Fruit fly (Drosophila melanogaster) whole organism, embryonic: ENCODE results near the gene Pvr.

Source experiments
- CG11695 ChIP-seq: fragments of 200-800 bp; sonication (Bioruptor generic); IDR thresholded peaks from 3 replicates; pipeline ENCODE4 v1.3.6; 2022; ENCODE audit warnings: missing biosample characterization, missing genetic modification characterization
- CG12071 ChIP-seq: fragments of 200-800 bp; sonication (Bioruptor generic); optimal IDR thresholded peaks from 3 replicates; lab custom pipeline; 2018; ENCODE audit warnings: missing biosample characterization, mild to moderate bottlenecking, missing genetic modification characterization
- CG12744 ChIP-seq: fragments of 200-800 bp; sonication (Bioruptor generic); optimal IDR thresholded peaks from 2 replicates; lab custom pipeline; 2016; ENCODE audit warnings: missing biosample characterization, missing genetic modification characterization
- CG13624 ChIP-seq: fragments of 200-800 bp; sonication (Bioruptor generic); optimal IDR thresholded peaks from 2 replicates; lab custom pipeline; 2016; ENCODE audit warnings: missing biosample characterization, missing genetic modification characterization
- CG14965 ChIP-seq: fragments of 200-800 bp; sonication (Bioruptor generic); optimal IDR thresholded peaks from 2 replicates; lab custom pipeline; 2016; ENCODE audit warnings: missing biosample characterization, missing genetic modification characterization, borderline replicate concordance
- CG15269 ChIP-seq: fragments of 200-800 bp; sonication (Bioruptor generic); optimal IDR thresholded peaks from 2 replicates; lab custom pipeline; 2018; ENCODE audit warnings: missing biosample characterization, mild to moderate bottlenecking, missing genetic modification characterization, moderate library complexity
- CG16815 ChIP-seq: fragments of 200-800 bp; sonication (Bioruptor generic); optimal IDR thresholded peaks from 3 replicates; lab custom pipeline; 2017; ENCODE audit warnings: missing biosample characterization, mild to moderate bottlenecking, missing genetic modification characterization
- CG2129 ChIP-seq: fragments of 200-800 bp; sonication (Bioruptor generic); IDR thresholded peaks from 2 replicates; pipeline ENCODE4 v1.3.6; 2022; ENCODE audit warnings: missing biosample characterization, missing genetic modification characterization; ENCODE audit not compliant: partially characterized antibody
- CG30403 ChIP-seq: fragments of 200-800 bp; sonication (Bioruptor generic); optimal IDR thresholded peaks from 3 replicates; lab custom pipeline; 2016; ENCODE audit warnings: missing biosample characterization, missing genetic modification characterization
- CG3281 ChIP-seq: fragments of 200-800 bp; sonication (Bioruptor generic); optimal IDR thresholded peaks from 3 replicates; lab custom pipeline; 2017; ENCODE audit warnings: missing biosample characterization, mild to moderate bottlenecking, missing genetic modification characterization
- CG33557 ChIP-seq: fragments of 200-800 bp; sonication (Bioruptor generic); optimal IDR thresholded peaks from 2 replicates; lab custom pipeline; 2019; ENCODE audit warnings: missing biosample characterization, mild to moderate bottlenecking, missing genetic modification characterization, moderate library complexity
- CG7271 ChIP-seq: fragments of 200-800 bp; sonication (Bioruptor generic); optimal IDR thresholded peaks from 2 replicates; lab custom pipeline; 2018; ENCODE audit warnings: missing biosample characterization, mild to moderate bottlenecking, missing genetic modification characterization, moderate library complexity
- CG7372 ChIP-seq: fragments of 200-800 bp; sonication (Bioruptor generic); IDR thresholded peaks from 2 replicates; pipeline ENCODE4 v1.3.6; 2022; ENCODE audit warnings: missing biosample characterization, missing genetic modification characterization
- CG7963 ChIP-seq: fragments of 200-800 bp; sonication (Bioruptor generic); IDR thresholded peaks from 3 replicates; pipeline ENCODE4 v1.3.6; 2022; ENCODE audit warnings: missing biosample characterization, missing genetic modification characterization; ENCODE audit not compliant: partially characterized antibody
- CG8290 ChIP-seq, 3 experiments: fragments of 200-800 bp; sonication (Bioruptor generic); optimal IDR thresholded peaks; 2 replicates each; lab custom pipeline; 2016 to 2019; ENCODE audit warnings: missing biosample characterization in 3 of 3, missing genetic modification characterization in 3 of 3, mild to moderate bottlenecking in 2 of 3, moderate library complexity in 1 of 3
- CG9609 ChIP-seq: fragments of 200-800 bp; sonication (Bioruptor generic); optimal IDR thresholded peaks from 3 replicates; lab custom pipeline; 2016; ENCODE audit warnings: missing biosample characterization, missing genetic modification characterization
- Chrac-16 ChIP-seq: fragments of 200-800 bp; sonication (Bioruptor generic); optimal IDR thresholded peaks from 3 replicates; lab custom pipeline; 2016; ENCODE audit warnings: missing biosample characterization, missing genetic modification characterization
- Dek ChIP-seq: fragments of 200-800 bp; sonication (Bioruptor generic); optimal IDR thresholded peaks from 3 replicates; lab custom pipeline; 2019; ENCODE audit warnings: missing biosample characterization, mild to moderate bottlenecking, missing genetic modification characterization, moderate library complexity
- Eip74EF ChIP-seq, 2 experiments: fragments of 200-800 bp in 1 of 2; fragments of >200 bp in 1 of 2; sonication (Bioruptor generic) in 1 of 2; optimal IDR thresholded peaks; 2 replicates each; lab custom pipeline; 2017 to 2019; ENCODE audit warnings: missing biosample characterization in 2 of 2, missing genetic modification characterization in 2 of 2, mild to moderate bottlenecking in 1 of 2, moderate library complexity in 1 of 2
- H15 ChIP-seq: fragments of 200-800 bp; sonication (Bioruptor generic); IDR thresholded peaks from 3 replicates; pipeline ENCODE4 v1.3.6; 2022; ENCODE audit warnings: missing biosample characterization, missing genetic modification characterization
- H2.0 ChIP-seq: fragments of 200-800 bp; sonication (Bioruptor generic); IDR thresholded peaks from 2 replicates; pipeline ENCODE4 v1.3.6; 2022; ENCODE audit warnings: missing biosample characterization, missing genetic modification characterization
- HmgZ ChIP-seq: fragments of 200-800 bp; sonication (Bioruptor generic); optimal IDR thresholded peaks from 2 replicates; lab custom pipeline; 2018; ENCODE audit warnings: missing biosample characterization, mild to moderate bottlenecking, missing genetic modification characterization
- Pdp1 ChIP-seq, 2 experiments: fragments of 200-800 bp; sonication (Bioruptor generic); optimal IDR thresholded peaks; 3 replicates each; lab custom pipeline; 2016; ENCODE audit warnings: missing biosample characterization in 2 of 2, missing genetic modification characterization in 2 of 2, mild to moderate bottlenecking in 1 of 2, moderate library complexity in 1 of 2
- Poxn ChIP-seq: fragments of 200-800 bp; sonication (Bioruptor generic); IDR thresholded peaks from 2 replicates; pipeline ENCODE4 v1.3.6; 2022; ENCODE audit warnings: missing biosample characterization, missing genetic modification characterization
- Scr ChIP-seq: fragments of 200-800 bp; sonication (Bioruptor generic); IDR thresholded peaks from 2 replicates; pipeline ENCODE4 v1.3.6; 2022; ENCODE audit warnings: missing biosample characterization, missing genetic modification characterization; ENCODE audit not compliant: partially characterized antibody
- Sry-β ChIP-seq: fragments of 200-800 bp; sonication (Bioruptor generic); optimal IDR thresholded peaks from 2 replicates; lab custom pipeline; 2018; ENCODE audit warnings: missing biosample characterization, mild to moderate bottlenecking, missing genetic modification characterization, moderate library complexity
- Ssrp ChIP-seq: fragments of 200-800 bp; sonication (Bioruptor generic); optimal IDR thresholded peaks from 2 replicates; lab custom pipeline; 2018; ENCODE audit warnings: missing biosample characterization, mild to moderate bottlenecking, missing genetic modification characterization, moderate library complexity
- ara ChIP-seq: fragments of 200-800 bp; sonication (Bioruptor generic); IDR thresholded peaks from 2 replicates; pipeline ENCODE4 v1.3.6; 2022; ENCODE audit warnings: missing biosample characterization, missing genetic modification characterization
- bcd ChIP-seq: fragments of 200-800 bp; sonication (Bioruptor generic); optimal IDR thresholded peaks from 2 replicates; lab custom pipeline; 2017; ENCODE audit warnings: missing biosample characterization, mild to moderate bottlenecking, missing genetic modification characterization
- cad ChIP-seq: fragments of >200 bp; optimal IDR thresholded peaks from 2 replicates; lab custom pipeline; 2017; ENCODE audit warnings: missing biosample characterization, missing genetic modification characterization
- da ChIP-seq: fragments of 200-800 bp; sonication (Bioruptor generic); optimal IDR thresholded peaks from 2 replicates; lab custom pipeline; 2016; ENCODE audit warnings: missing biosample characterization, missing genetic modification characterization
- disco-r ChIP-seq: fragments of 200-800 bp; sonication (Bioruptor generic); optimal IDR thresholded peaks from 2 replicates; lab custom pipeline; 2016; ENCODE audit warnings: missing biosample characterization, missing genetic modification characterization
- ems ChIP-seq: fragments of 200-800 bp; sonication (Bioruptor generic); optimal IDR thresholded peaks from 3 replicates; lab custom pipeline; 2016; ENCODE audit warnings: missing biosample characterization, missing genetic modification characterization
- exex ChIP-seq: fragments of 200-800 bp; sonication (Bioruptor generic); optimal IDR thresholded peaks from 4 replicates; lab custom pipeline; 2018; ENCODE audit warnings: missing biosample characterization, mild to moderate bottlenecking, missing genetic modification characterization, moderate library complexity
- gsb-n ChIP-seq: fragments of 200-800 bp; sonication (Bioruptor generic); optimal IDR thresholded peaks from 3 replicates; lab custom pipeline; 2018; ENCODE audit warnings: missing biosample characterization, mild to moderate bottlenecking, missing genetic modification characterization
- insv ChIP-seq, 2 experiments: fragments of 200-800 bp; sonication (Bioruptor generic); optimal IDR thresholded peaks; 3 replicates each; lab custom pipeline; 2016 to 2018; ENCODE audit warnings: missing biosample characterization in 2 of 2, missing genetic modification characterization in 2 of 2
- mirr ChIP-seq: fragments of 200-800 bp; sonication (Bioruptor generic); optimal IDR thresholded peaks from 3 replicates; lab custom pipeline; 2018; ENCODE audit warnings: missing biosample characterization, mild to moderate bottlenecking, missing genetic modification characterization
- pan ChIP-seq, 4 experiments: fragments of >200 bp in 3 of 4; fragments of 200-800 bp in 1 of 4; sonication (Bioruptor generic) in 1 of 4; optimal IDR thresholded peaks in 3 of 4; IDR thresholded peaks in 1 of 4; 2 replicates each; pipeline versions ENCODE4 v1.3.6 to Lab custom; 2017 to 2022; ENCODE audit warnings: missing biosample characterization in 2 of 4, missing genetic modification characterization in 2 of 4, mixed read lengths in 1 of 4
- pfk ChIP-seq: fragments of 200-800 bp; sonication (Bioruptor generic); optimal IDR thresholded peaks from 2 replicates; lab custom pipeline; 2018; ENCODE audit warnings: missing biosample characterization, mild to moderate bottlenecking, missing genetic modification characterization, moderate library complexity
- row ChIP-seq: fragments of 200-800 bp; sonication (Bioruptor generic); IDR thresholded peaks from 3 replicates; pipeline ENCODE4 v1.3.6; 2022; ENCODE audit warnings: missing biosample characterization, missing genetic modification characterization
- sc ChIP-seq, 3 experiments: fragments of >200 bp in 2 of 3; fragments of 200-800 bp in 1 of 3; sonication (Bioruptor generic) in 1 of 3; optimal IDR thresholded peaks; 2 replicates in 2 of 3; 3 replicates in 1 of 3; lab custom pipeline; 2017; ENCODE audit warnings: mild to moderate bottlenecking in 1 of 3, missing biosample characterization in 1 of 3, missing genetic modification characterization in 1 of 3, missing genetic modification reagents in 1 of 3
- shn ChIP-seq: fragments of 200-800 bp; sonication (Bioruptor generic); optimal IDR thresholded peaks from 3 replicates; lab custom pipeline; 2016; ENCODE audit warnings: missing biosample characterization, missing genetic modification characterization
- so ChIP-seq: fragments of 200-800 bp; sonication (Bioruptor generic); IDR thresholded peaks from 3 replicates; pipeline ENCODE4 v1.3.6; 2022; ENCODE audit warnings: missing biosample characterization, missing genetic modification characterization
- tio ChIP-seq: fragments of 200-800 bp; sonication (Bioruptor generic); optimal IDR thresholded peaks from 2 replicates; lab custom pipeline; 2017; ENCODE audit warnings: missing biosample characterization, missing genetic modification characterization, inconsistent platforms
- tna ChIP-seq: fragments of 200-800 bp; sonication (Bioruptor generic); IDR thresholded peaks from 2 replicates; pipeline ENCODE4 v1.3.6; 2022; ENCODE audit warnings: missing biosample characterization, missing genetic modification characterization; ENCODE audit not compliant: partially characterized antibody
- wek ChIP-seq: fragments of 200-800 bp; sonication (Bioruptor generic); optimal IDR thresholded peaks from 3 replicates; lab custom pipeline; 2018; ENCODE audit warnings: missing biosample characterization, mild to moderate bottlenecking, missing genetic modification characterization, moderate library complexity
- yki ChIP-seq: fragments of >200 bp; optimal IDR thresholded peaks from 3 replicates; lab custom pipeline; 2018
- zfh2 ChIP-seq: fragments of 200-800 bp; sonication (Bioruptor generic); optimal IDR thresholded peaks from 2 replicates; lab custom pipeline; 2016; ENCODE audit warnings: missing biosample characterization, missing genetic modification characterization

Pvr gene

DNA sequence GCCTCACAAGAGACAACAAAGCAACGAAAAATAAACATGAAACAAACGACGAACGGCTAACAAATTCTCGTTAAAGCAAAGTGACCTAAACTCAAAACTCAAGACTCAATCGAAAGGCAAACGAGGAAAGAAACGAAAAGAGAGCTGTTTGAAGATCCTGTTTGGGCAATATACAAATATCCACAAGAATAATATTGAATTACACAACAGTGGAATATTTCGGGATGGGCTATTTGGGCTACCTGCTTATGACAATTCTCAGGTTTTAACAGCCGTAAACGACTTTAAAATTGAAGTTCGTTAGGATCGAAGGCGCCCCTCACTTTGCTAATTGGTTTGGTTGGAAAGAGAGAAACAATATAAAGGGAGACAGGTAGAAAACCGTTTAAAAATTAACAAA lies 36.6 kb upstream of the Pvr start (continued):
- TF ChIP-seq CG8290 (GFP tag; optimal IDR thresholded peaks at IDR 0.05; lab: Kevin White, UChicago): no peak
- peak in 1 of 2 experiments; percentile 21 for TF ChIP-seq CG8290 (tag; optimal IDR thresholded peaks at IDR 0.05; lab: Kevin White, UChicago)
- peak; percentile 64 for TF ChIP-seq CG7271 (tag; lab: Kevin White, UChicago)
- TF ChIP-seq Poxn: no peak
- TF ChIP-seq mirr (GFP tag; lab: Kevin White, UChicago): no peak
- peak; percentile 3 for TF ChIP-seq CG12744 (GFP tag; lab: Kevin White, UChicago)
- no peak for TF ChIP-seq cad (GFP tag; lab: Kevin White, UChicago)
- TF ChIP-seq CG15269: no peak
- TF ChIP-seq CG11695: no peak
- no peak for TF ChIP-seq pan (optimal IDR thresholded peaks at IDR 0.05; lab: Kevin White, UChicago)
- TF ChIP-seq pan (GFP tag; optimal IDR thresholded peaks at IDR 0.05 in 1 of 2, IDR thresholded peaks at IDR 0.05 in 1 of 2): no peak
- TF ChIP-seq ems (GFP tag; lab: Kevin White, UChicago): no peak
- TF ChIP-seq zfh2 (GFP tag; lab: Kevin White, UChicago): no peak
- TF ChIP-seq Sry-β (GFP tag; lab: Kevin White, UChicago): no peak
- TF ChIP-seq Ssrp (tag; lab: Kevin White, UChicago): no peak
- TF ChIP-seq insv (GFP tag; optimal IDR thresholded peaks at IDR 0.05; lab: Kevin White, UChicago): peak in 1 of 2 experiments; percentile 43
- TF ChIP-seq CG30403 (GFP tag; lab: Kevin White, UChicago): no peak
- TF ChIP-seq HmgZ (tag; lab: Kevin White, UChicago): no peak
- TF ChIP-seq disco-r (GFP tag; lab: Kevin White, UChicago): no peak
- TF ChIP-seq wek: no peak
- no peak for TF ChIP-seq Chrac-16
- TF ChIP-seq CG2129 (GFP tag; lab: Robert Waterston, UW): no peak
- no peak for TF ChIP-seq shn (GFP tag; lab: Kevin White, UChicago)
- no peak for TF ChIP-seq CG13624 (GFP tag; lab: Kevin White, UChicago)
- TF ChIP-seq H2.0 (GFP tag; lab: Robert Waterston, UW): no peak
- no peak for TF ChIP-seq Scr (GFP tag; lab: Robert Waterston, UW)
- TF ChIP-seq gsb-n: peak; percentile 7
- TF ChIP-seq so (GFP tag; lab: Robert Waterston, UW): no peak
- TF ChIP-seq CG7372 (GFP tag; lab: Robert Waterston, UW): no peak
- no peak for TF ChIP-seq Eip74EF (GFP tag; optimal IDR thresholded peaks at IDR 0.05; lab: Kevin White, UChicago)
- TF ChIP-seq, all 482 proteins: peak for 39

DNA sequence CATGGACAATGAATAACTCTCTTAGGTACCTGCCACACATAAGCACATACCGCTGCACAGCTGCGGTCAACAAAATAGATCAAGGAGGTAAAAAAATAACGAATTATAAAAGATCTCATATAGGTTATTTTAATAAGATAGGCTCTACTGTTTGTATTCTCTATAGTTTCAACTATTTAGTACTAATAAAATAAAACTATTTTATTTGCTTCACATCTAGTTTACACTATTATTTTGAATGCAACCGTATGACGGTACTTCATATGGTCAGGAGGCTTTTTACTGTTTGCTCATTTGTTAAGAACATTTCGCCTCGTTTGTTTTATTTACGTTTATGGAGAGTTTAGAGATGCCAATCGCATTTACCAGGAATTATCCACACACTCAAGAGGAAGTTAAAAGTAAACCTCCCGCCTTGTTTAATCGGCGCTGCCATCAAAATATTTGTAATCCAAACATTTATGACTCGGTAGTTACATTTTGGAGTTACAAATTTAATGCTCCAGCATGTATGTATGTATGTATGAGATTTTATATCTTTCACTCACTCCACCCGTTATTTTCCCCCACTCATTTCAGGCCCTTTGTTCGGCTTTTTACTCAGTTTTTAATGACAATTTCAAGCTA lies 35.4 kb upstream of the Pvr start:
- TF ChIP-seq sc (optimal IDR thresholded peaks at IDR 0.05; lab: Kevin White, UChicago): no peak
- peak; percentile 46 for TF ChIP-seq sc (GFP tag; optimal IDR thresholded peaks at IDR 0.05; lab: Kevin White, UChicago)
- TF ChIP-seq CG11695: peak; percentile 72
- peak; percentile 61; the same call in 1 of the 2 replicates for TF ChIP-seq ara (GFP tag; lab: Robert Waterston, UW)
- peak; percentile 65 for TF ChIP-seq tio
- peak; percentile 64 for TF ChIP-seq CG33557 (GFP tag; lab: Kevin White, UChicago)
- TF ChIP-seq CG14965 (GFP tag; lab: Kevin White, UChicago): no peak
- no peak for TF ChIP-seq da (GFP tag; lab: Kevin White, UChicago)
- TF ChIP-seq Pdp1 (GFP tag; optimal IDR thresholded peaks at IDR 0.05; lab: Kevin White, UChicago): no peak
- peak; percentile 22 for TF ChIP-seq CG3281 (GFP tag; lab: Kevin White, UChicago)
- no peak for TF ChIP-seq CG7963 (GFP tag; lab: Robert Waterston, UW)
- TF ChIP-seq pfk (GFP tag; lab: Kevin White, UChicago): no peak
- TF ChIP-seq CG16815 (GFP tag; lab: Kevin White, UChicago): peak; percentile 53
- no peak for TF ChIP-seq exex (tag; lab: Kevin White, UChicago)
- peak; percentile 36 for TF ChIP-seq Dek (tag; lab: Kevin White, UChicago)
- peak; percentile 53 for TF ChIP-seq bcd (GFP tag; lab: Kevin White, UChicago)
- TF ChIP-seq row (GFP tag; lab: Robert Waterston, UW): peak; percentile 78
- TF ChIP-seq CG9609: no peak
- no peak for TF ChIP-seq tna (GFP tag; lab: Robert Waterston, UW)
- no peak for TF ChIP-seq CG12071 (GFP tag; lab: Kevin White, UChicago)
- 0 out of 3 replicates have a peak, but pooled peaks have one; percentile 49 for TF ChIP-seq H15
- no peak for TF ChIP-seq yki (lab: Kevin White, UChicago)
